Worm (Caenorhabditis elegans) whole organism, late embryonic: ENCODE data around the gene srx-2.

Source experiments
- C08G9.2 ChIP-seq: sonication (generic microtip); optimal IDR thresholded peaks from 2 replicates; lab custom pipeline; 2016; ENCODE audit warnings: mild to moderate bottlenecking, missing genetic modification characterization, moderate library complexity, missing compliant biosample characterization
- C38D4.7 ChIP-seq: fragments of 200-800 bp; sonication (Bioruptor generic); optimal IDR thresholded peaks from 2 replicates; lab custom pipeline; 2018; ENCODE audit warnings: mild to moderate bottlenecking, missing genetic modification characterization, moderate library complexity, missing compliant biosample characterization
- F13H6.1 ChIP-seq: sonication (generic microtip); optimal IDR thresholded peaks from 2 replicates; lab custom pipeline; 2016; ENCODE audit warnings: missing genetic modification characterization, missing compliant biosample characterization
- K02D7.2 ChIP-seq: sonication (generic microtip); optimal IDR thresholded peaks from 2 replicates; lab custom pipeline; 2017; ENCODE audit warnings: mild to moderate bottlenecking, missing genetic modification characterization, missing compliant biosample characterization
- T23F11.4 ChIP-seq: fragments of 200-800 bp; sonication (Bioruptor generic); optimal IDR thresholded peaks from 2 replicates; lab custom pipeline; 2018; ENCODE audit warnings: mild to moderate bottlenecking, missing genetic modification characterization, missing compliant biosample characterization
- Y22D7AL.16 ChIP-seq: sonication (generic microtip); optimal IDR thresholded peaks from 2 replicates; lab custom pipeline; 2016; ENCODE audit warnings: missing genetic modification characterization, missing compliant biosample characterization
- ahr-1 ChIP-seq: sonication (generic microtip); optimal IDR thresholded peaks from 2 replicates; lab custom pipeline; 2016; ENCODE audit warnings: missing genetic modification characterization, missing compliant biosample characterization
- ceh-14 ChIP-seq: sonication (generic microtip); optimal IDR thresholded peaks from 2 replicates; lab custom pipeline; 2016; ENCODE audit warnings: missing genotype, missing genetic modification characterization, missing compliant biosample characterization
- ceh-18 ChIP-seq: sonication (generic microtip); optimal IDR thresholded peaks from 2 replicates; lab custom pipeline; 2016; ENCODE audit warnings: missing genetic modification characterization, missing compliant biosample characterization
- ceh-19 ChIP-seq: fragments of 200-800 bp; sonication (Bioruptor generic); optimal IDR thresholded peaks from 2 replicates; lab custom pipeline; 2018; ENCODE audit warnings: mild to moderate bottlenecking, missing genetic modification characterization, missing compliant biosample characterization
- ceh-22 ChIP-seq: sonication (generic microtip); optimal IDR thresholded peaks from 2 replicates; lab custom pipeline; 2017; ENCODE audit warnings: missing biosample characterization, missing genetic modification characterization
- ceh-24 ChIP-seq: sonication (generic microtip); optimal IDR thresholded peaks from 2 replicates; lab custom pipeline; 2016; ENCODE audit warnings: mild to moderate bottlenecking, missing genetic modification characterization, missing compliant biosample characterization
- ceh-30 ChIP-seq: fragments of 150-350 bp; optimal IDR thresholded peaks from 2 replicates; lab custom pipeline; 2014; ENCODE audit warnings: missing biosample characterization, missing genetic modification characterization
- ceh-31 ChIP-seq: sonication (generic microtip); optimal IDR thresholded peaks from 2 replicates; lab custom pipeline; 2016; ENCODE audit warnings: missing genetic modification characterization, missing compliant biosample characterization
- ceh-48 ChIP-seq: sonication (generic microtip); optimal IDR thresholded peaks from 2 replicates; lab custom pipeline; 2016; ENCODE audit warnings: missing genetic modification characterization, inconsistent platforms, missing compliant biosample characterization
- che-1 ChIP-seq: sonication (generic microtip); optimal IDR thresholded peaks from 2 replicates; lab custom pipeline; 2016; ENCODE audit warnings: mild to moderate bottlenecking, missing genetic modification characterization, missing compliant biosample characterization
- elt-4 ChIP-seq: sonication (generic microtip); optimal IDR thresholded peaks from 2 replicates; lab custom pipeline; 2016; ENCODE audit warnings: missing genetic modification characterization, missing compliant biosample characterization
- ets-4 ChIP-seq: sonication (generic microtip); optimal IDR thresholded peaks from 2 replicates; lab custom pipeline; 2016; ENCODE audit warnings: missing genetic modification characterization, missing compliant biosample characterization
- eyg-1 ChIP-seq: sonication (generic microtip); optimal IDR thresholded peaks from 2 replicates; lab custom pipeline; 2016; ENCODE audit warnings: missing genotype, missing genetic modification characterization, missing compliant biosample characterization
- fkh-10 ChIP-seq: fragments of 150-350 bp; optimal IDR thresholded peaks from 2 replicates; lab custom pipeline; 2014; ENCODE audit warnings: missing biosample characterization, missing genetic modification reagents, missing genetic modification characterization
- gmeb-2 ChIP-seq: sonication (generic microtip); optimal IDR thresholded peaks from 2 replicates; lab custom pipeline; 2016; ENCODE audit warnings: missing genetic modification characterization, inconsistent platforms, missing compliant biosample characterization
- hlh-13 ChIP-seq: fragments of 200-800 bp; sonication (Bioruptor generic); optimal IDR thresholded peaks from 2 replicates; lab custom pipeline; 2018; ENCODE audit warnings: mild to moderate bottlenecking, missing genetic modification characterization, missing compliant biosample characterization
- hlh-15 ChIP-seq: sonication (generic microtip); optimal IDR thresholded peaks from 2 replicates; lab custom pipeline; 2016; ENCODE audit warnings: missing genetic modification characterization, missing compliant biosample characterization
- hlh-30 ChIP-seq: sonication (generic microtip); optimal IDR thresholded peaks from 2 replicates; lab custom pipeline; 2017; ENCODE audit warnings: antibody characterized with exemption, missing genetic modification characterization, missing compliant biosample characterization; ENCODE audit not compliant: insufficient read depth
- hlh-6 ChIP-seq: sonication (generic microtip); optimal IDR thresholded peaks from 2 replicates; lab custom pipeline; 2016; ENCODE audit warnings: missing genotype, missing genetic modification characterization, missing compliant biosample characterization
- hlh-8 ChIP-seq: sonication (generic microtip); optimal IDR thresholded peaks from 2 replicates; lab custom pipeline; 2016; ENCODE audit warnings: missing genotype, missing genetic modification characterization, missing compliant biosample characterization
- lim-6 ChIP-seq: sonication (generic microtip); optimal IDR thresholded peaks from 2 replicates; lab custom pipeline; 2016; ENCODE audit warnings: missing genetic modification characterization, missing compliant biosample characterization
- madf-2 ChIP-seq: sonication (generic microtip); optimal IDR thresholded peaks from 2 replicates; lab custom pipeline; 2017; ENCODE audit warnings: missing genetic modification characterization, missing compliant biosample characterization
- nhr-232 ChIP-seq: sonication (generic microtip); optimal IDR thresholded peaks from 2 replicates; lab custom pipeline; 2016; ENCODE audit warnings: missing genetic modification characterization, missing compliant biosample characterization
- npax-4 ChIP-seq: sonication (generic microtip); optimal IDR thresholded peaks from 2 replicates; lab custom pipeline; 2016; ENCODE audit warnings: missing genetic modification characterization, missing compliant biosample characterization
- pag-3 ChIP-seq: sonication (generic microtip); optimal IDR thresholded peaks from 2 replicates; lab custom pipeline; 2016; ENCODE audit warnings: missing compliant biosample characterization, missing genetic modification characterization, borderline replicate concordance
- pat-9 ChIP-seq: fragments of 200-800 bp; sonication (Bioruptor generic); optimal IDR thresholded peaks from 2 replicates; lab custom pipeline; 2018; ENCODE audit warnings: mild to moderate bottlenecking, missing genetic modification characterization, moderate library complexity, missing compliant biosample characterization
- pha-2 ChIP-seq: sonication (generic microtip); optimal IDR thresholded peaks from 2 replicates; lab custom pipeline; 2017; ENCODE audit warnings: mild to moderate bottlenecking, missing genetic modification characterization, missing compliant biosample characterization
- pha-4 ChIP-seq: fragments of 150-350 bp; optimal IDR thresholded peaks from 2 replicates; lab custom pipeline; 2018; ENCODE audit warnings: missing biosample characterization, missing genetic modification reagents, missing genetic modification characterization
- pqm-1 ChIP-seq: sonication (generic microtip); optimal IDR thresholded peaks from 2 replicates; lab custom pipeline; 2016; ENCODE audit warnings: missing genetic modification characterization, missing compliant biosample characterization
- sox-4 ChIP-seq: sonication (generic microtip); optimal IDR thresholded peaks from 2 replicates; lab custom pipeline; 2017; ENCODE audit warnings: mild to moderate bottlenecking, missing genetic modification characterization, inconsistent platforms, missing compliant biosample characterization
- syd-9 ChIP-seq: sonication (generic microtip); optimal IDR thresholded peaks from 2 replicates; lab custom pipeline; 2016; ENCODE audit warnings: mild to moderate bottlenecking, missing genetic modification characterization, moderate library complexity, missing compliant biosample characterization
- tbx-2 ChIP-seq: sonication (generic microtip); optimal IDR thresholded peaks from 2 replicates; lab custom pipeline; 2016; ENCODE audit warnings: missing genetic modification characterization, missing compliant biosample characterization
- ttx-3 ChIP-seq: sonication (generic microtip); optimal IDR thresholded peaks from 2 replicates; lab custom pipeline; 2016; ENCODE audit warnings: missing genetic modification reagents, missing genetic modification characterization, missing compliant biosample characterization
- ztf-16 ChIP-seq: sonication (generic microtip); optimal IDR thresholded peaks from 2 replicates; lab custom pipeline; 2017; ENCODE audit warnings: missing genetic modification characterization, missing compliant biosample characterization

The srx-2 gene

ce11 chrV:8994801-8995200 lies 14.5 kb upstream of the srx-2 start, which contains the start of gene F59E11.5:
TSS of gene F59E11.5 (plus strand) at chrV:8995101.
- no peak for TF ChIP-seq pqm-1 (tag; lab: Kevin White, UChicago)
- TF ChIP-seq K02D7.2 (tag; lab: Kevin White, UChicago), result no peak
- no peak for TF ChIP-seq tbx-2 (tag; lab: Kevin White, UChicago)
- TF ChIP-seq che-1, result no peak
- no peak for TF ChIP-seq lim-6 (tag; lab: Kevin White, UChicago)
- TF ChIP-seq ceh-30 (tag; lab: Kevin White, UChicago), result no peak
- TF ChIP-seq ets-4 (tag; lab: Kevin White, UChicago), result no peak
- TF ChIP-seq T23F11.4 (GFP tag; lab: Kevin White, UChicago), result no peak
- TF ChIP-seq hlh-15 (tag; lab: Kevin White, UChicago), result no peak
- TF ChIP-seq ahr-1 (tag; lab: Kevin White, UChicago), result no peak
- TF ChIP-seq ceh-31 (tag; lab: Kevin White, UChicago), result no peak
- TF ChIP-seq F13H6.1, result no peak
- no peak for TF ChIP-seq hlh-8
- no peak for TF ChIP-seq ceh-22 (tag; lab: Kevin White, UChicago)
- TF ChIP-seq hlh-13 (GFP tag; lab: Kevin White, UChicago), result no peak
- TF ChIP-seq ceh-14 (tag; lab: Kevin White, UChicago), result no peak
- no peak for TF ChIP-seq eyg-1 (tag; lab: Kevin White, UChicago)

DNA sequence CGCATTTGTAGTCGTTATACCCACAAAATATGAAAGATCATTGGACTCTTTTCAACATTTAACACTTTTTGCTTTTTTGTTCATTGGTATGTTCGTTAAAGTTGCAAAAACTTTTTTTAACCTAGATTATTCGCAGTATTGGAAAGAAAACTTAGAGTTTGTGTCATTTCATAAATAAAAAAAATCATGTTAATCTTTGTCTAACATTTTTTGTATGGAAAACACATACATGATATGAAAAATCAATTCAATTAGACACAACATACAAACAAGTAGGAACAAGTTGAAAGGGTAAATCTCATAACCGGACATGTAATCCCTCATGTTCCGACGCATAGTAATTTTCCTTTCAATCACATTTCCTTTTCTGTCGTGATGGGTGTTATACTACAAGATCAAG lies 8.1 kb upstream of the srx-2 start, which contains the start of gene F59E11.2:
Gene F59E11.2 (plus strand): TSS at position 301 of the 400 bp plus-strand sequence.
- TF ChIP-seq ttx-3, result no peak
- no peak for TF ChIP-seq npax-4
- no peak for TF ChIP-seq sox-4 (tag; lab: Kevin White, UChicago)
- no peak for TF ChIP-seq ceh-18 (tag; lab: Kevin White, UChicago)
- no peak for TF ChIP-seq madf-2 (tag; lab: Kevin White, UChicago)
- no peak for TF ChIP-seq C08G9.2 (tag; lab: Kevin White, UChicago)
- no peak for TF ChIP-seq elt-4
- TF ChIP-seq hlh-13 (GFP tag; lab: Kevin White, UChicago), result no peak
- no peak for TF ChIP-seq nhr-232
- TF ChIP-seq ceh-22 (tag; lab: Kevin White, UChicago), result no peak
- TF ChIP-seq Y22D7AL.16 (tag; lab: Kevin White, UChicago), result no peak

DNA sequence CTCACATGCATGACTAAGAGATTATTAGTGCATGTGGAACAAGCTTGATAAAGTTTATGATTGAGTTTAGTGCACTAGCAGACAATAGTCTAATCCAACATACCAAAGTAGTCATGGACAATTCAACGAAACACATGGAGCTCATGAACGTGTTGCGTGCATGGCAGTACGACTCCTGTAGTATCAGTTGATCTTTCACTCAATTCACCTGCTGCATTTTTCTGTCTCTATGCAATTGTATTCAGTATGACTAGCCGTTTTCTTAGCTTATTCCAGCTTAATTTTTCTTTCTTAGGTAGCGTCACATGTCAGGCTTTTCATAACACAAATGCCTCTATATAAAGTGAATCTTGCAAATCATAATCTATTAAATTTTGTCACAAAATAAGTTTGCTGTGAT lies 6.0 kb upstream of the srx-2 start, which contains the start of gene srx-1:
Gene srx-1 (plus strand): TSS at position 382 of the 400 bp plus-strand sequence.
- TF ChIP-seq fkh-10 (GFP tag; lab: Kevin White, UChicago), result no peak
- TF ChIP-seq pag-3 (tag; lab: Kevin White, UChicago), result no peak
- TF ChIP-seq pha-2, result no peak
- TF ChIP-seq ceh-22 (tag; lab: Kevin White, UChicago), result no peak
- TF ChIP-seq gmeb-2, result no peak
- TF ChIP-seq pqm-1 (tag; lab: Kevin White, UChicago), result no peak
- no peak for TF ChIP-seq syd-9 (tag; lab: Kevin White, UChicago)
- no peak for TF ChIP-seq ceh-48 (tag; lab: Kevin White, UChicago)
- no peak for TF ChIP-seq ceh-24 (tag; lab: Kevin White, UChicago)

DNA sequence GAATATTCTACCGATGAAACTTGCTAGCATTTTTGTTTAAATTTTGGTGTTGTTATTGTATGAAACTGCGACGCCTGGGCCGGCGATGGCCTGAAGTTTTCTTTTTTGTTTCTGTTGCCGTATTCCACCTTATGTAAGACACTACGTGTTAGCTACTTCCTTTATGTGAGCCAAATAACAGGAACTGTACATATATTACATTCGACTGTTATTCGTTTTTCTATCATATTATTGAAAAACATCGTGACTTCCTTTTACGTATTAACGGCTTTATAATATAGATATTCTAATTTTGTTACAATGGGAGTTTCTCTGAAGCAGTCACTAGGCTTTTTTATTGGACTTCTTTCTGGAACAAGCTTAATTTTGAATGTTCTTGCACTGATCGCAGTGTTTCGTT lies 4.0 kb upstream of the srx-2 start, which contains the start of gene srx-3:
Gene srx-3 (plus strand): TSS at position 301 of the 400 bp plus-strand sequence.
- TF ChIP-seq pat-9 (no peak), hlh-30 (tag; lab: Kevin White, UChicago) (no peak), che-1 (no peak), ceh-48 (tag; lab: Kevin White, UChicago) (no peak), elt-4 (no peak), ceh-19 (GFP tag; lab: Kevin White, UChicago) (no peak), hlh-6 (tag; lab: Kevin White, UChicago) (no peak), ttx-3 (no peak), C38D4.7 (GFP tag; lab: Kevin White, UChicago) (no peak), pha-4 (tag; lab: Kevin White, UChicago) (no peak), F13H6.1 (no peak), tbx-2 (tag; lab: Kevin White, UChicago) (no peak), ztf-16 (tag; lab: Kevin White, UChicago) (no peak), T23F11.4 (GFP tag; lab: Kevin White, UChicago) (no peak)
